Fruit fly (Drosophila melanogaster) whole organism, prepupa: Measurements from ENCODE around the gene CG12971.

Source experiments
- Blimp-1 ChIP-seq: fragments of 200-800 bp; sonication (Bioruptor generic); optimal IDR thresholded peaks from 3 replicates; lab custom pipeline; 2017; ENCODE audit warnings: missing biosample characterization, missing genetic modification characterization, mild to moderate bottlenecking, moderate library complexity, missing genetic modification reagents
- CG11294 ChIP-seq: fragments of 200-800 bp; sonication (Bioruptor generic); IDR thresholded peaks from 2 replicates; pipeline ENCODE4 v1.3.6; 2022; ENCODE audit warnings: missing biosample characterization, missing genetic modification characterization
- CG11762 ChIP-seq: fragments of 200-800 bp; sonication (Bioruptor generic); optimal IDR thresholded peaks from 3 replicates; lab custom pipeline; 2016; ENCODE audit warnings: missing biosample characterization, missing genetic modification characterization; ENCODE audit not compliant: insufficient read depth
- CG11902 ChIP-seq: fragments of 200-800 bp; sonication (Bioruptor generic); optimal IDR thresholded peaks from 3 replicates; lab custom pipeline; 2016; ENCODE audit warnings: missing biosample characterization, missing genetic modification characterization
- CG15336 ChIP-seq: fragments of 200-800 bp; sonication (Bioruptor generic); IDR thresholded peaks from 2 replicates; pipeline ENCODE4 v1.3.6; 2022; ENCODE audit warnings: missing biosample characterization, missing genetic modification characterization
- CG32006 ChIP-seq: fragments of 200-800 bp; sonication (Bioruptor generic); optimal IDR thresholded peaks from 3 replicates; lab custom pipeline; 2017; ENCODE audit warnings: missing biosample characterization, mild to moderate bottlenecking, missing genetic modification characterization
- CG3919 ChIP-seq: fragments of 200-800 bp; sonication (Bioruptor generic); optimal IDR thresholded peaks from 3 replicates; lab custom pipeline; 2016; ENCODE audit warnings: missing biosample characterization, missing genetic modification characterization
- CG6276 ChIP-seq: fragments of 200-800 bp; sonication (Bioruptor generic); optimal IDR thresholded peaks from 2 replicates; lab custom pipeline; 2017; ENCODE audit warnings: missing biosample characterization, mild to moderate bottlenecking, missing genetic modification characterization
- CG6792 ChIP-seq: fragments of 200-800 bp; sonication (Bioruptor generic); optimal IDR thresholded peaks from 3 replicates; lab custom pipeline; 2016; ENCODE audit warnings: missing biosample characterization, missing genetic modification characterization
- CG6808 ChIP-seq: fragments of 200-800 bp; sonication (Bioruptor generic); optimal IDR thresholded peaks from 3 replicates; lab custom pipeline; 2017; ENCODE audit warnings: missing biosample characterization, missing genetic modification characterization, mild to moderate bottlenecking, moderate library complexity, missing genetic modification reagents
- CG6854 ChIP-seq: fragments of 200-800 bp; sonication (Bioruptor generic); optimal IDR thresholded peaks from 2 replicates; lab custom pipeline; 2017; ENCODE audit warnings: missing biosample characterization, mild to moderate bottlenecking, missing genetic modification characterization
- CG7368 ChIP-seq: fragments of 200-800 bp; sonication (Bioruptor generic); optimal IDR thresholded peaks from 3 replicates; lab custom pipeline; 2016; ENCODE audit warnings: missing biosample characterization, missing genetic modification characterization
- CG8319 ChIP-seq: fragments of 200-800 bp; sonication (Bioruptor generic); optimal IDR thresholded peaks from 3 replicates; lab custom pipeline; 2016; ENCODE audit warnings: missing biosample characterization, missing genetic modification characterization
- CG8632 ChIP-seq: fragments of 200-800 bp; sonication (Bioruptor generic); optimal IDR thresholded peaks from 3 replicates; lab custom pipeline; 2016; ENCODE audit warnings: missing biosample characterization, missing genetic modification characterization
- CG9139 ChIP-seq: fragments of 200-800 bp; sonication (Bioruptor generic); optimal IDR thresholded peaks from 3 replicates; lab custom pipeline; 2017; ENCODE audit warnings: missing biosample characterization, mild to moderate bottlenecking, missing genetic modification characterization
- Eip75B ChIP-seq: fragments of 200-800 bp; sonication (Bioruptor generic); optimal IDR thresholded peaks from 3 replicates; lab custom pipeline; 2016; ENCODE audit warnings: missing biosample characterization, missing genetic modification characterization
- Eip78C ChIP-seq: fragments of 200-800 bp; sonication (Bioruptor generic); peaks from one replicate; lab custom pipeline; 2016; ENCODE audit warnings: missing biosample characterization, missing genetic modification characterization
- Ets21C ChIP-seq: fragments of 200-800 bp; sonication (Bioruptor generic); optimal IDR thresholded peaks from 3 replicates; lab custom pipeline; 2016; ENCODE audit warnings: missing biosample characterization, missing genetic modification characterization
- Ets96B ChIP-seq: fragments of 200-800 bp; optimal IDR thresholded peaks from 2 replicates; lab custom pipeline; 2019; ENCODE audit warnings: missing biosample characterization, mild to moderate bottlenecking, missing genetic modification characterization, moderate library complexity
- Hr38 ChIP-seq: sonication (Bioruptor generic); optimal IDR thresholded peaks from 2 replicates; lab custom pipeline; 2016; ENCODE audit warnings: missing biosample characterization, missing genetic modification characterization
- Lpt ChIP-seq: fragments of 200-800 bp; sonication (Bioruptor generic); optimal IDR thresholded peaks from 3 replicates; lab custom pipeline; 2016; ENCODE audit warnings: missing biosample characterization, missing genetic modification characterization
- Met ChIP-seq: fragments of 200-800 bp; sonication (Bioruptor generic); optimal IDR thresholded peaks from 3 replicates; lab custom pipeline; 2016; ENCODE audit warnings: missing biosample characterization, missing genetic modification characterization
- OdsH ChIP-seq: fragments of 200-800 bp; sonication (Bioruptor generic); optimal IDR thresholded peaks from 3 replicates; lab custom pipeline; 2016; ENCODE audit warnings: missing biosample characterization, missing genetic modification characterization
- Sox102F ChIP-seq: fragments of 200-800 bp; sonication (Bioruptor generic); optimal IDR thresholded peaks from 2 replicates; lab custom pipeline; 2016; ENCODE audit warnings: missing biosample characterization, mild to moderate bottlenecking, missing genetic modification characterization
- Sox14 ChIP-seq: fragments of 200-800 bp; sonication (Bioruptor generic); optimal IDR thresholded peaks from 3 replicates; lab custom pipeline; 2016; ENCODE audit warnings: missing biosample characterization, missing genetic modification characterization
- Sox15 ChIP-seq: fragments of 200-800 bp; sonication (Bioruptor generic); optimal IDR thresholded peaks from 3 replicates; lab custom pipeline; 2016; ENCODE audit warnings: missing biosample characterization, missing genetic modification characterization
- achi ChIP-seq: fragments of 200-800 bp; sonication (Bioruptor generic); optimal IDR thresholded peaks from 3 replicates; lab custom pipeline; 2016; ENCODE audit warnings: missing biosample characterization, missing genetic modification characterization
- acj6 ChIP-seq: fragments of 200-800 bp; sonication (Bioruptor generic); optimal IDR thresholded peaks from 3 replicates; lab custom pipeline; 2016; ENCODE audit warnings: missing biosample characterization, missing genetic modification characterization
- dsx ChIP-seq: fragments of 200-800 bp; optimal IDR thresholded peaks from 3 replicates; lab custom pipeline; 2019; ENCODE audit warnings: missing biosample characterization, mild to moderate bottlenecking, missing genetic modification characterization, moderate library complexity; ENCODE audit not compliant: poor library complexity, severe bottlenecking
- eg ChIP-seq: fragments of 200-800 bp; sonication (Bioruptor generic); IDR thresholded peaks from 3 replicates; pipeline ENCODE4 v1.3.6; 2022; ENCODE audit warnings: missing biosample characterization, missing genetic modification characterization
- esn ChIP-seq: fragments of 200-800 bp; sonication (Bioruptor generic); optimal IDR thresholded peaks from 2 replicates; lab custom pipeline; 2016; ENCODE audit warnings: missing biosample characterization, mild to moderate bottlenecking, missing genetic modification characterization, moderate library complexity
- fd85E ChIP-seq: fragments of 200-800 bp; sonication (Bioruptor generic); optimal IDR thresholded peaks from 3 replicates; lab custom pipeline; 2016; ENCODE audit warnings: missing biosample characterization, missing genetic modification characterization
- fkh ChIP-seq: fragments of 200-800 bp; sonication (Bioruptor generic); optimal IDR thresholded peaks from 3 replicates; lab custom pipeline; 2017; ENCODE audit warnings: missing biosample characterization, mild to moderate bottlenecking, missing genetic modification characterization, moderate library complexity
- salr ChIP-seq, 2 experiments: fragments of 200-800 bp; sonication (Bioruptor generic); optimal IDR thresholded peaks; 3 replicates each; lab custom pipeline; 2016 to 2018; ENCODE audit warnings: missing biosample characterization in 2 of 2, missing genetic modification characterization in 2 of 2, mild to moderate bottlenecking in 1 of 2
- spab ChIP-seq: fragments of 200-800 bp; sonication (Bioruptor generic); optimal IDR thresholded peaks from 2 replicates; lab custom pipeline; 2017; ENCODE audit warnings: missing biosample characterization, mild to moderate bottlenecking, missing genetic modification characterization, missing genetic modification reagents
- svp ChIP-seq: fragments of 200-800 bp; sonication (Bioruptor generic); peaks from one replicate; lab custom pipeline; 2016; ENCODE audit warnings: missing biosample characterization, missing genetic modification characterization
- topi ChIP-seq: fragments of 200-800 bp; sonication (Bioruptor generic); optimal IDR thresholded peaks from 3 replicates; lab custom pipeline; 2016; ENCODE audit warnings: missing biosample characterization, missing genetic modification characterization

CG12971 gene

dm6 chr3L:21321807-21322503, 34.3 kb downstream of the CG12971 start (continued):
- no peak for TF ChIP-seq CG9139 (GFP tag; lab: Kevin White, UChicago)
- TF ChIP-seq CG6792 (GFP tag; lab: Kevin White, UChicago) = no peak
- no peak for TF ChIP-seq spab (GFP tag; lab: Kevin White, UChicago)
- no peak for TF ChIP-seq CG15336
- peak; percentile 19 for TF ChIP-seq CG8632
- TF ChIP-seq Ets21C (GFP tag; lab: Kevin White, UChicago) = no peak
- peak; percentile 39 for TF ChIP-seq CG3919 (GFP tag; lab: Kevin White, UChicago)
- TF ChIP-seq esn (GFP tag; lab: Kevin White, UChicago) = no peak
- TF ChIP-seq acj6 = peak; percentile 35
- TF ChIP-seq Eip78C (GFP tag; lab: Kevin White, UChicago) = no peak
- TF ChIP-seq Sox14 (GFP tag; lab: Kevin White, UChicago) = peak; percentile 39
- peak; percentile 51 for TF ChIP-seq OdsH (GFP tag; lab: Kevin White, UChicago)
- peak; percentile 45 for TF ChIP-seq achi
- no peak for TF ChIP-seq CG11294 (GFP tag; lab: Robert Waterston, UW)
- peak; percentile 52 for TF ChIP-seq CG6276 (GFP tag; lab: Kevin White, UChicago)
- no peak for TF ChIP-seq CG7368 (GFP tag; lab: Kevin White, UChicago)
- no peak for TF ChIP-seq eg (GFP tag; lab: Robert Waterston, UW)
- TF ChIP-seq CG11902 (GFP tag; lab: Kevin White, UChicago) = no peak
- TF ChIP-seq fd85E (GFP tag; lab: Kevin White, UChicago) = no peak
- TF ChIP-seq topi (GFP tag; lab: Kevin White, UChicago) = peak; percentile 50
- no peak for TF ChIP-seq CG11762 (GFP tag; lab: Kevin White, UChicago)
- TF ChIP-seq salr (GFP tag; optimal IDR thresholded peaks at IDR 0.05; lab: Kevin White, UChicago) = no peak
- no peak for TF ChIP-seq Sox15 (GFP tag; lab: Kevin White, UChicago)
- no peak for TF ChIP-seq CG6854 (GFP tag; lab: Kevin White, UChicago)

dm6 chr3L:21319957-21320356, 36.3 kb downstream of the CG12971 start:
- TF ChIP-seq Eip78C (GFP tag; lab: Kevin White, UChicago) (peak; percentile 5), Sox15 (GFP tag; lab: Kevin White, UChicago) (no peak)

- TF ChIP-seq fkh (GFP tag; lab: Kevin White, UChicago) (no peak), CG6276 (GFP tag; lab: Kevin White, UChicago) (no peak), achi (peak; percentile 47), CG15336 (no peak), Eip75B (GFP tag; lab: Kevin White, UChicago) (no peak), svp (GFP tag; lab: Kevin White, UChicago) (no peak), spab (GFP tag; lab: Kevin White, UChicago) (no peak), Sox15 (GFP tag; lab: Kevin White, UChicago) (no peak), Hr38 (GFP tag; lab: Kevin White, UChicago) (no peak)
- TF ChIP-seq, all 60 proteins: peak for 1
Observed at dm6 chr3L:21319313-21319907, 36.9 kb downstream of the CG12971 start.

- TF ChIP-seq CG6276 (GFP tag; lab: Kevin White, UChicago) = no peak
- TF ChIP-seq Sox102F = no peak
- TF ChIP-seq CG3919 (GFP tag; lab: Kevin White, UChicago) = no peak
- TF ChIP-seq Lpt (GFP tag; lab: Kevin White, UChicago) = no peak
- no peak for TF ChIP-seq Blimp-1 (GFP tag; lab: Kevin White, UChicago)
- TF ChIP-seq CG6854 (GFP tag; lab: Kevin White, UChicago) = no peak
- no peak for TF ChIP-seq CG8319 (GFP tag; lab: Kevin White, UChicago)
- TF ChIP-seq CG11762 (GFP tag; lab: Kevin White, UChicago) = no peak
- TF ChIP-seq topi (GFP tag; lab: Kevin White, UChicago) = no peak
- TF ChIP-seq CG32006 = no peak
- TF ChIP-seq svp (GFP tag; lab: Kevin White, UChicago) = no peak
- TF ChIP-seq fd85E (GFP tag; lab: Kevin White, UChicago) = no peak
- TF ChIP-seq Met (GFP tag; lab: Kevin White, UChicago) = no peak
- no peak for TF ChIP-seq Ets96B (tag; lab: Kevin White, UChicago)
- no peak for TF ChIP-seq dsx (GFP tag; lab: Kevin White, UChicago)
- no peak for TF ChIP-seq CG6808 (GFP tag; lab: Kevin White, UChicago)
- TF ChIP-seq OdsH (GFP tag; lab: Kevin White, UChicago) = no peak
- TF ChIP-seq CG15336 = no peak
Observed at dm6 chr3L:21318474-21318873, 37.8 kb downstream of the CG12971 start, which contains the start of gene Rab26. Rab26 (plus strand) TSS chr3L:21318774.
